Fruit fly (Drosophila melanogaster) Kc167 (cell line): Measurements from ENCODE around the gene disco.

ENCODE experiments used
- Sin3A ChIP-seq: fragments of >200 bp; optimal IDR thresholded peaks from 2 replicates; lab custom pipeline; 2018; ENCODE audit warnings: missing external identifiers
- h ChIP-seq: fragments of >200 bp; optimal IDR thresholded peaks from 3 replicates; lab custom pipeline; 2018; ENCODE audit warnings: missing external identifiers
- insv ChIP-seq: fragments of >200 bp; optimal IDR thresholded peaks from 3 replicates; lab custom pipeline; 2018; ENCODE audit warnings: missing external identifiers
- psq ChIP-seq: fragments of >200 bp; optimal IDR thresholded peaks from 2 replicates; lab custom pipeline; 2017; ENCODE audit warnings: missing external identifiers
- ttk ChIP-seq: sonication (Bioruptor generic); optimal IDR thresholded peaks from 2 replicates; lab custom pipeline; 2017; ENCODE audit warnings: missing external identifiers

- TF ChIP-seq insv (lab: Kevin White, UChicago) (no peak), Sin3A (no peak), psq (lab: Kevin White, UChicago) (no peak), ttk (lab: Kevin White, UChicago) (no peak), h (lab: Kevin White, UChicago) (no peak)
Observed at dm6 chrX:16205139-16205538, 11.4 kb downstream of the disco start.
